Fruit fly (Drosophila melanogaster) whole organism, wandering third instar larva: ENCODE data around the gene Cdc37.

Source experiments
- Abd-B ChIP-seq: fragments of >200 bp; optimal IDR thresholded peaks from 2 replicates; lab custom pipeline; 2017; ENCODE audit warnings: missing biosample characterization, missing genetic modification characterization
- CrebA ChIP-seq: fragments of 200-800 bp; sonication (Bioruptor generic); optimal IDR thresholded peaks from 2 replicates; lab custom pipeline; 2016; ENCODE audit warnings: missing biosample characterization, mild to moderate bottlenecking, missing genetic modification characterization, borderline replicate concordance
- GATAd ChIP-seq: sonication (Bioruptor generic); optimal IDR thresholded peaks from 2 replicates; lab custom pipeline; 2016; ENCODE audit warnings: missing biosample characterization, missing genetic modification characterization
- Hnf4 ChIP-seq: fragments of 200-800 bp; sonication (Bioruptor generic); optimal IDR thresholded peaks from 2 replicates; lab custom pipeline; 2016; ENCODE audit warnings: missing biosample characterization, mild to moderate bottlenecking, missing genetic modification characterization
- Hr78 ChIP-seq: fragments of >200 bp; optimal IDR thresholded peaks from 2 replicates; lab custom pipeline; 2017; ENCODE audit warnings: missing biosample characterization, missing genetic modification characterization
- Vsx2 ChIP-seq: fragments of 200-300, 225-300 bp; sonication (Bioruptor generic); optimal IDR thresholded peaks from 2 replicates; lab custom pipeline; 2018; ENCODE audit warnings: missing biosample characterization, missing genetic modification characterization; ENCODE audit not compliant: partially characterized antibody
- ey ChIP-seq: fragments of 200-800 bp; sonication (Bioruptor generic); optimal IDR thresholded peaks from 2 replicates; lab custom pipeline; 2016; ENCODE audit warnings: missing biosample characterization, missing genetic modification characterization
- fru ChIP-seq: fragments of 200-800 bp; sonication (Bioruptor generic); optimal IDR thresholded peaks from 3 replicates; lab custom pipeline; 2016; ENCODE audit warnings: missing biosample characterization, mild to moderate bottlenecking, missing genetic modification characterization
- usp ChIP-seq: fragments of >200 bp; optimal IDR thresholded peaks from 2 replicates; lab custom pipeline; 2017; ENCODE audit warnings: missing biosample characterization, missing genetic modification characterization

DNA sequence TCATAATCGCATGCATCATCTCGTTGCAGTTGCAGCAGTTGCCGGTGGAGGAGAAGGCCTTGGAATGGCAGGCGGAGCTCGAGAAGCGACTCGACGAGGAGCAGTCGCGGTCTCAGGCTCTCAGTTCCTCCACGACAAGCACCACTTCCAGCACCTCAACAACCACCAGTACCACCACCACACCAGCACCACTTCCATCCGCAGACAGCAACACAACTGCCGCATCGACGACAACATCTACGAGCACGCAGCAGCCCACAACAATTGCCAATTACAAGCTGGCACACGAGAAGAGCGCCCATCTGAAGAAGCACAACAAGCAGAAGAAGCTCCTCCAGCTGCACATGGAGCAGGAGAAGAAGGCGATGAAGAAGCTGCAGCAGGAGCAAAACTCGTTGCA is 27.2 kb downstream of the Cdc37 start:
- no peak for TF ChIP-seq Abd-B
- no peak for TF ChIP-seq usp (GFP tag; lab: Kevin White, UChicago)
- TF ChIP-seq CrebA (GFP tag; lab: Kevin White, UChicago): no peak
- TF ChIP-seq GATAd (GFP tag; lab: Kevin White, UChicago): no peak
- TF ChIP-seq fru: no peak
- TF ChIP-seq Hnf4: no peak
- no peak for TF ChIP-seq Hr78 (GFP tag; lab: Kevin White, UChicago)
- no peak for TF ChIP-seq ey (GFP tag; lab: Kevin White, UChicago)
- TF ChIP-seq Vsx2 (GFP tag; lab: Kevin White, UChicago): no peak
